Worm (Caenorhabditis elegans) whole organism, L2 larva: ENCODE measurements around the gene W09C2.10.

ENCODE experiments used
- C34F6.9 ChIP-seq: fragments of 150-350 bp; optimal IDR thresholded peaks from 2 replicates; lab custom pipeline; 2014; ENCODE audit warnings: missing biosample characterization, missing genetic modification characterization
- F13H6.1 ChIP-seq: sonication (generic microtip); optimal IDR thresholded peaks from 2 replicates; lab custom pipeline; 2016; ENCODE audit warnings: missing genetic modification characterization, missing compliant biosample characterization
- R02D3.7 ChIP-seq: fragments of 150-350 bp; optimal IDR thresholded peaks from 2 replicates; lab custom pipeline; 2014; ENCODE audit warnings: missing biosample characterization, missing genetic modification characterization
- Y55F3AM.14 ChIP-seq: fragments of 200-800 bp; sonication (Bioruptor generic); optimal IDR thresholded peaks from 2 replicates; lab custom pipeline; 2018; ENCODE audit warnings: mild to moderate bottlenecking, missing genetic modification characterization, missing compliant biosample characterization
- ZK546.5 ChIP-seq: sonication (generic microtip); optimal IDR thresholded peaks from 2 replicates; lab custom pipeline; 2017; ENCODE audit warnings: missing biosample characterization, missing genetic modification characterization
- alr-1 ChIP-seq: fragments of 150-350 bp; optimal IDR thresholded peaks from 2 replicates; lab custom pipeline; 2014; ENCODE audit warnings: missing biosample characterization, missing genetic modification characterization
- aly-2 ChIP-seq: fragments of 150-350 bp; optimal IDR thresholded peaks from 2 replicates; lab custom pipeline; 2014; ENCODE audit warnings: missing biosample characterization, missing genetic modification characterization
- ama-1 ChIP-seq: fragments of 150-350 bp; optimal IDR thresholded peaks from 2 replicates; lab custom pipeline; 2018; ENCODE audit warnings: inconsistent platforms
- blmp-1 ChIP-seq: sonication (generic microtip); optimal IDR thresholded peaks from 2 replicates; lab custom pipeline; 2017; ENCODE audit warnings: missing genetic modification characterization, mild to moderate bottlenecking, missing compliant biosample characterization, antibody characterized with exemption, moderate library complexity; ENCODE audit not compliant: insufficient read depth
- ceh-16 ChIP-seq: fragments of 150-350 bp; optimal IDR thresholded peaks from 2 replicates; lab custom pipeline; 2014; ENCODE audit warnings: missing biosample characterization, missing genetic modification characterization
- ceh-82 ChIP-seq: fragments of 150-350 bp; optimal IDR thresholded peaks from 2 replicates; lab custom pipeline; 2014; ENCODE audit warnings: missing biosample characterization, missing genetic modification characterization
- crh-2 ChIP-seq: sonication (generic microtip); optimal IDR thresholded peaks from 2 replicates; lab custom pipeline; 2017; ENCODE audit warnings: missing biosample characterization, missing genetic modification characterization
- elt-1 ChIP-seq: fragments of 150-350 bp; optimal IDR thresholded peaks from 2 replicates; lab custom pipeline; 2014; ENCODE audit warnings: missing biosample characterization, missing genetic modification characterization
- elt-3 ChIP-seq: sonication (generic microtip); optimal IDR thresholded peaks from 2 replicates; lab custom pipeline; 2017; ENCODE audit warnings: missing biosample characterization, missing genetic modification characterization
- fos-1 ChIP-seq: fragments of 150-350 bp; optimal IDR thresholded peaks from 2 replicates; lab custom pipeline; 2014; ENCODE audit warnings: missing biosample characterization, missing genetic modification characterization
- lin-13 ChIP-seq: fragments of 150-350 bp; optimal IDR thresholded peaks from 2 replicates; lab custom pipeline; 2014; ENCODE audit warnings: missing biosample characterization, missing genetic modification reagents, missing genetic modification characterization
- lin-39 ChIP-seq: fragments of 150-350 bp; optimal IDR thresholded peaks from 2 replicates; lab custom pipeline; 2014; ENCODE audit warnings: missing biosample characterization, missing genetic modification reagents, missing genetic modification characterization
- lsy-2 ChIP-seq, 2 experiments: fragments of 150-350 bp in 1 of 2; sonication (generic microtip) in 1 of 2; optimal IDR thresholded peaks; 2 replicates each; lab custom pipeline; 2014 to 2017; ENCODE audit warnings: missing biosample characterization in 2 of 2, missing genetic modification characterization in 2 of 2
- mbf-1 ChIP-seq: sonication (generic microtip); optimal IDR thresholded peaks from 2 replicates; lab custom pipeline; 2017; ENCODE audit warnings: missing biosample characterization, missing genetic modification characterization
- mdl-1 ChIP-seq, 2 experiments: fragments of 150-350 bp in 1 of 2; sonication (generic microtip) in 1 of 2; optimal IDR thresholded peaks; 2 replicates each; lab custom pipeline; 2017; ENCODE audit warnings: missing biosample characterization in 2 of 2, missing genetic modification characterization in 2 of 2
- nhr-10 ChIP-seq: sonication (generic microtip); optimal IDR thresholded peaks from 2 replicates; lab custom pipeline; 2017; ENCODE audit warnings: missing biosample characterization, missing genetic modification characterization
- nhr-12 ChIP-seq: fragments of 150-350 bp; optimal IDR thresholded peaks from 2 replicates; lab custom pipeline; 2014; ENCODE audit warnings: missing biosample characterization, missing genetic modification characterization
- nhr-129 ChIP-seq: fragments of 150-350 bp; optimal IDR thresholded peaks from 2 replicates; lab custom pipeline; 2014; ENCODE audit warnings: missing biosample characterization, missing genetic modification characterization
- nhr-21 ChIP-seq: fragments of 150-350 bp; optimal IDR thresholded peaks from 2 replicates; lab custom pipeline; 2014; ENCODE audit warnings: missing biosample characterization, missing genetic modification characterization
- nhr-237 ChIP-seq: fragments of 150-350 bp; optimal IDR thresholded peaks from 2 replicates; lab custom pipeline; 2014; ENCODE audit warnings: missing biosample characterization, missing genetic modification characterization
- nhr-25 ChIP-seq: fragments of 150-350 bp; sonication (generic microtip); optimal IDR thresholded peaks from 3 replicates; lab custom pipeline; 2014; ENCODE audit warnings: missing biosample characterization, missing genetic modification characterization
- nhr-6 ChIP-seq: fragments of 150-350 bp; optimal IDR thresholded peaks from 2 replicates; lab custom pipeline; 2014; ENCODE audit warnings: missing biosample characterization, missing genetic modification characterization
- peb-1 ChIP-seq: fragments of 150-350 bp; optimal IDR thresholded peaks from 2 replicates; lab custom pipeline; 2014; ENCODE audit warnings: missing biosample characterization, missing genetic modification characterization
- sem-4 ChIP-seq: fragments of 150-350 bp; optimal IDR thresholded peaks from 2 replicates; lab custom pipeline; 2014; ENCODE audit warnings: missing biosample characterization, missing genetic modification reagents, missing genetic modification characterization
- sma-3 ChIP-seq: sonication (generic microtip); optimal IDR thresholded peaks from 2 replicates; lab custom pipeline; 2016; ENCODE audit warnings: missing genetic modification reagents, missing genetic modification characterization, missing compliant biosample characterization
- sma-9 ChIP-seq, 2 experiments: fragments of 150-350 bp in 1 of 2; sonication (generic microtip) in 1 of 2; optimal IDR thresholded peaks; 2 replicates each; lab custom pipeline; 2014 to 2016; ENCODE audit warnings: missing genetic modification characterization in 2 of 2, mild to moderate bottlenecking in 1 of 2, missing biosample characterization in 1 of 2, missing compliant biosample characterization in 1 of 2, missing genetic modification reagents in 1 of 2, moderate library complexity in 1 of 2
- snpc-4 ChIP-seq: fragments of 150-350 bp; optimal IDR thresholded peaks from 2 replicates; lab custom pipeline; 2014; ENCODE audit warnings: missing biosample characterization, missing genetic modification characterization
- unc-39 ChIP-seq: fragments of 150-350 bp; optimal IDR thresholded peaks from 2 replicates; lab custom pipeline; 2014; ENCODE audit warnings: missing biosample characterization, missing genetic modification characterization
- zag-1 ChIP-seq: fragments of 150-350 bp; optimal IDR thresholded peaks from 2 replicates; lab custom pipeline; 2014; ENCODE audit warnings: missing biosample characterization, missing genetic modification characterization
- ztf-11 ChIP-seq: sonication (generic microtip); optimal IDR thresholded peaks from 2 replicates; lab custom pipeline; 2017; ENCODE audit warnings: missing biosample characterization, missing genetic modification characterization
- ztf-4 ChIP-seq: fragments of 150-350 bp; optimal IDR thresholded peaks from 2 replicates; lab custom pipeline; 2014; ENCODE audit warnings: missing biosample characterization, missing genetic modification characterization

The W09C2.10 gene

ce11 chrIV:9592413-9592812 lies 32.5 kb downstream of the W09C2.10 start, which contains the start of gene pei-1:
Gene pei-1 (minus strand): TSS chrIV:9592513.
- TF ChIP-seq crh-2 (tag; lab: Kevin White, UChicago) (no peak), snpc-4 (no peak), C34F6.9 (tag; lab: Kevin White, UChicago) (no peak), lin-39 (tag; lab: Kevin White, UChicago) (no peak), F13H6.1 (tag; lab: Kevin White, UChicago) (no peak), sem-4 (no peak), elt-1 (tag; lab: Kevin White, UChicago) (no peak), unc-39 (no peak), lin-13 (no peak)

- TF ChIP-seq mdl-1 (tag; optimal IDR thresholded peaks at IDR 0.05; lab: Kevin White, UChicago) (no peak), lin-13 (no peak), ceh-82 (tag; lab: Kevin White, UChicago) (no peak), aly-2 (tag; lab: Kevin White, UChicago) (no peak), Y55F3AM.14 (no peak), fos-1 (tag; lab: Kevin White, UChicago) (no peak), nhr-237 (tag; lab: Kevin White, UChicago) (no peak), ztf-11 (tag; lab: Kevin White, UChicago) (no peak), R02D3.7 (no peak), crh-2 (tag; lab: Kevin White, UChicago) (no peak), nhr-6 (tag; lab: Kevin White, UChicago) (no peak), blmp-1 (tag; lab: Kevin White, UChicago) (no peak), ceh-16 (tag; lab: Kevin White, UChicago) (no peak), nhr-12 (tag; lab: Kevin White, UChicago) (no peak), ama-1 (lab: Kevin White, UChicago) (no peak), alr-1 (no peak), elt-1 (tag; lab: Kevin White, UChicago) (no peak), nhr-25 (tag; lab: Kevin White, UChicago) (no peak)
Measured at ce11 chrIV:9588784-9589457, 36.0 kb downstream of the W09C2.10 start, which contains the start of gene trcs-1. Gene trcs-1 (minus strand): TSS chrIV:9588834.

ce11 chrIV:9584352-9584751 lies 40.5 kb downstream of the W09C2.10 start:
- TF ChIP-seq ztf-4 (tag; lab: Kevin White, UChicago): no peak
- no peak for TF ChIP-seq unc-39
- no peak for TF ChIP-seq sma-9 (GFP tag; optimal IDR thresholded peaks at IDR 0.05; lab: Kevin White, UChicago)
- no peak for TF ChIP-seq sma-9 (tag; optimal IDR thresholded peaks at IDR 0.05; lab: Kevin White, UChicago)
- TF ChIP-seq R02D3.7: no peak
- no peak for TF ChIP-seq nhr-129
- TF ChIP-seq peb-1 (tag; lab: Kevin White, UChicago): no peak
- no peak for TF ChIP-seq ztf-11 (tag; lab: Kevin White, UChicago)
- TF ChIP-seq nhr-10 (tag; lab: Kevin White, UChicago): no peak
- TF ChIP-seq crh-2 (tag; lab: Kevin White, UChicago): no peak
- TF ChIP-seq nhr-21 (tag; lab: Kevin White, UChicago): no peak
- TF ChIP-seq snpc-4: no peak
- TF ChIP-seq, all 48 proteins: peak for 0

ce11 chrIV:9580021-9580420 lies 44.9 kb downstream of the W09C2.10 start, which contains the start of gene npr-2:
Gene npr-2 (minus strand): TSS chrIV:9580121.
- TF ChIP-seq mdl-1 (tag; optimal IDR thresholded peaks at IDR 0.05; lab: Kevin White, UChicago) (no peak), F13H6.1 (tag; lab: Kevin White, UChicago) (no peak), mbf-1 (tag; lab: Kevin White, UChicago) (no peak), ceh-16 (tag; lab: Kevin White, UChicago) (no peak), sma-3 (GFP tag; lab: Kevin White, UChicago) (no peak), lin-13 (no peak), ZK546.5 (tag; lab: Kevin White, UChicago) (no peak), lsy-2 (tag; optimal IDR thresholded peaks at IDR 0.05; lab: Kevin White, UChicago) (no peak), ztf-11 (tag; lab: Kevin White, UChicago) (no peak), nhr-6 (tag; lab: Kevin White, UChicago) (no peak), blmp-1 (tag; lab: Kevin White, UChicago) (no peak), elt-3 (tag; lab: Kevin White, UChicago) (no peak), zag-1 (no peak)
